Worm (Caenorhabditis elegans): Measurements from ENCODE around the gene F23A7.1.

DNA sequence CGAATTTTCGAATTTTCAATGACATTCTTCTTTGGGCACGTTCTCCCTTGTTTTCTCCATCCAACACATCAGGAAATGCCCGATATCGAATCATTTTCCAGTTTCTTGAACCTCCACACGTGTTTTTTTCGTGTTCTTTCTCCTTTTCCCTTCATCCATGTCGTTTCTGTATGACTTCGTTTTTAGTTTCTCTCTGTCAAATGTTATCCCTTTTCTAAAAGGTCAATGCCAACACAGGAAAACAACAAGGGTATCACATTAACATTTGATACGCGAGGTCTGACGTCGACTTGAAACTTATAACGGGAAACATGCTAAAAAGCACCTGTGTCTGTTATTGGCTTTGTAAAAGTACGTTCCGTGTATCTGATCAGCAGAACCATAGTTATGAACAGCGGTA is 44.3 kb upstream of the F23A7.1 start:
- TF ChIP-seq snpc-4 (GFP tag; optimal IDR thresholded peaks at IDR 0.05), result no peak
- no peak for TF ChIP-seq snpc-4 (tag; optimal IDR thresholded peaks at IDR 0.05)
- no peak for TF ChIP-seq nhr-27 (tag; optimal IDR thresholded peaks at IDR 0.05)
- no peak for TF ChIP-seq pha-4 (tag; optimal IDR thresholded peaks at IDR 0.05)
- no peak for TF ChIP-seq sea-2 (GFP tag; IDR thresholded peaks at IDR 0.05)
- no peak for TF ChIP-seq ceh-40 (GFP tag; IDR thresholded peaks at IDR 0.05)
- TF ChIP-seq egl-44 (GFP tag; IDR thresholded peaks at IDR 0.05), result no peak
- TF ChIP-seq unc-62 (GFP tag; optimal IDR thresholded peaks at IDR 0.05), result no peak
- TF ChIP-seq ceh-100 (GFP tag; IDR thresholded peaks at IDR 0.05), result no peak
- no peak for TF ChIP-seq ceh-27 (GFP tag; optimal IDR thresholded peaks at IDR 0.05)
- TF ChIP-seq Y67H2A.10 (GFP tag; conservative IDR thresholded peaks at IDR 0.05), result no peak
- no peak for TF ChIP-seq F57A8.1 (GFP tag; optimal IDR thresholded peaks at IDR 0.05)
